Fruit fly (Drosophila melanogaster) whole organism, adult: Measurements from ENCODE around the gene CASK.

Source experiments
- CG12768 ChIP-seq: fragments of 200-800 bp; sonication (Bioruptor generic); optimal IDR thresholded peaks from 2 replicates; lab custom pipeline; 2017; ENCODE audit warnings: missing biosample characterization, missing genetic modification characterization, mild to moderate bottlenecking, moderate library complexity, missing genetic modification reagents
- CG14711 ChIP-seq: fragments of 200-800 bp; sonication (Bioruptor generic); optimal IDR thresholded peaks from 2 replicates; lab custom pipeline; 2018; ENCODE audit warnings: missing biosample characterization, mild to moderate bottlenecking, missing genetic modification characterization, moderate library complexity
- CG33017 ChIP-seq: fragments of 200-800 bp; sonication (Bioruptor generic); optimal IDR thresholded peaks from 2 replicates; lab custom pipeline; 2018; ENCODE audit warnings: missing biosample characterization, mild to moderate bottlenecking, missing genetic modification characterization, moderate library complexity
- CG5204 ChIP-seq: fragments of 200-800 bp; sonication (Bioruptor generic); optimal IDR thresholded peaks from 2 replicates; lab custom pipeline; 2016; ENCODE audit warnings: missing biosample characterization, missing genetic modification characterization
- CG7045 ChIP-seq: fragments of 200-800 bp; sonication (Bioruptor generic); optimal IDR thresholded peaks from 2 replicates; lab custom pipeline; 2017; ENCODE audit warnings: missing biosample characterization, mild to moderate bottlenecking, missing genetic modification characterization
- Clk ChIP-seq: fragments of 200-800 bp; sonication (Bioruptor generic); optimal IDR thresholded peaks from 2 replicates; lab custom pipeline; 2017; ENCODE audit warnings: missing biosample characterization, missing genetic modification characterization
- Crg-1 ChIP-seq: fragments of 200-800 bp; sonication (Bioruptor generic); optimal IDR thresholded peaks from 2 replicates; lab custom pipeline; 2016; ENCODE audit warnings: missing biosample characterization, missing genetic modification characterization
- Hr96 ChIP-seq: fragments of 200-800 bp; sonication (Bioruptor generic); optimal IDR thresholded peaks from 2 replicates; lab custom pipeline; 2016; ENCODE audit warnings: missing biosample characterization, missing genetic modification characterization
- Mnt ChIP-seq: fragments of 200-800 bp; sonication (Bioruptor generic); optimal IDR thresholded peaks from 2 replicates; lab custom pipeline; 2016; ENCODE audit warnings: missing biosample characterization, mild to moderate bottlenecking, missing genetic modification characterization
- cic ChIP-seq: fragments of 200-800 bp; sonication (Bioruptor generic); optimal IDR thresholded peaks from 2 replicates; lab custom pipeline; 2017; ENCODE audit warnings: missing biosample characterization, mild to moderate bottlenecking, missing genetic modification characterization, moderate library complexity
- kay ChIP-seq: fragments of 200-800 bp; sonication (Bioruptor generic); peaks from one replicate; lab custom pipeline; 2016; ENCODE audit warnings: missing biosample characterization, missing genetic modification characterization, borderline replicate concordance
- ovo ChIP-seq: fragments of 200-800 bp; sonication (Bioruptor generic); optimal IDR thresholded peaks from 2 replicates; lab custom pipeline; 2016; ENCODE audit warnings: missing biosample characterization, missing genetic modification characterization
- pad ChIP-seq: fragments of 200-800 bp; sonication (Bioruptor generic); optimal IDR thresholded peaks from 3 replicates; lab custom pipeline; 2017; ENCODE audit warnings: missing biosample characterization, missing genetic modification characterization, mild to moderate bottlenecking, moderate library complexity, missing genetic modification reagents
- toe ChIP-seq: fragments of 200-800 bp; sonication (Bioruptor generic); optimal IDR thresholded peaks from 2 replicates; lab custom pipeline; 2016; ENCODE audit warnings: missing biosample characterization, missing genetic modification characterization

- TF ChIP-seq CG33017 (tag; lab: Kevin White, UChicago) (no peak), Hr96 (GFP tag; lab: Kevin White, UChicago) (no peak), CG14711 (tag; lab: Kevin White, UChicago) (no peak), kay (GFP tag; lab: Kevin White, UChicago) (peak; percentile 72), pad (no peak), Crg-1 (GFP tag; lab: Kevin White, UChicago) (no peak), CG5204 (GFP tag; lab: Kevin White, UChicago) (no peak), toe (GFP tag; lab: Kevin White, UChicago) (no peak), ovo (GFP tag; lab: Kevin White, UChicago) (no peak), Mnt (GFP tag; lab: Kevin White, UChicago) (no peak), CG12768 (no peak), cic (peak; percentile 52), CG7045 (no peak), Clk (GFP tag; lab: Kevin White, UChicago) (no peak)
Observed at dm6 chr3R:21871348-21871940, 49.0 kb upstream of the CASK start.
